Fruit fly (Drosophila melanogaster) ovary, adult (tissue): Measurements from ENCODE around the gene Vsx1.

Experiments used
- CG17801 ChIP-seq: fragments of 200-800 bp; optimal IDR thresholded peaks from 2 replicates; lab custom pipeline; 2019; ENCODE audit warnings: missing biosample characterization, mild to moderate bottlenecking, missing genetic modification characterization, moderate library complexity; ENCODE audit not compliant: partially characterized antibody

Gene Vsx1

dm6 chrX:5593868-5594267 is at the start of gene Vsx1:
Vsx1 (plus strand) TSS chrX:5594255.
- no peak for TF ChIP-seq CG17801 (GFP tag; lab: Kevin White, UChicago)

dm6 chrX:5552805-5553204 is 41.2 kb upstream of the Vsx1 start:
- no peak for TF ChIP-seq CG17801 (GFP tag; lab: Kevin White, UChicago)

dm6 chrX:5553664-5554063 is 40.4 kb upstream of the Vsx1 start:
- no peak for TF ChIP-seq CG17801 (GFP tag; lab: Kevin White, UChicago)

DNA sequence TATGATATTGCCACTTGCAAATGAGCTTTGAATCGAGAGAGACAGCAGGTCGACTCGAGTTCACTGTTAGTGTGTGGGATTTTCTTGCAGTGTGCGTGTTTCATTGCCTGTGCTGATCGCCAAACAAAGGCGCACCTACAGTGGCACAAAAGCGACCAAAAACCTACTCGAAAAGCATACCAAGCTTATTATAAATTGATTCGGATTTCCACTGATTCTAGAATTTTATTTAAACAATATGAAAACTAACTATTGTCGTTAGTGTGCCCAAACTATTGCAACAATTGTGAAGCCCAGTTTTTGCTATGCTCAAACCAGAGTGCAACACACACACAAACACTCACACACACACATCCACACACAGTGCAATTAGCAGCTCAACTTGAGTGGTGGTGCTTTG is 35.6 kb upstream of the Vsx1 start:
- TF ChIP-seq CG17801 (GFP tag; lab: Kevin White, UChicago), result no peak

- no peak for TF ChIP-seq CG17801 (GFP tag; lab: Kevin White, UChicago)
These were observed 34.7 kb upstream of the Vsx1 start for dm6 chrX:5559363-5559762.

DNA sequence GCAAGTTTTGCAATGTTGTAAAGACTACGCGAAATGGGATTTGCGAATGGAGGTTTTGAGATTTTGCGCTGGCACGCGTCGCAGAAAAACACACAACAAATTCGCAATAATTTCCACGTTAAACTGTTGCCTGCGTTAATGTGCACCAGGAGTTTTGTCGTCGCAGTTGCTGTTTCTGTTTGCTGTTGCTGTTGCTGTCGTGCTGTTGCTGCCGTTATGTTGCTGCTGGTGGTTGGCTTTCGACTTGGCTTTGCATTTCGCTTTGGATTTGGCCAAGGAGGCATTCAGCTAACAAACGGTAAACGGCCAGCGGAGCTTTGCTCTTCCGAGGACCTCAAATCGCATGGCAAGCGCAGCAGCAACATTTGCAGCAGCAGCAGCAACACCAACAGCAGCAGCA is 34.0 kb upstream of the Vsx1 start, which contains the start of gene Vsx2:
TSS of gene Vsx2 (minus strand) at position 101 of the 400 bp plus-strand sequence.
- TF ChIP-seq CG17801 (GFP tag; lab: Kevin White, UChicago), result no peak

- TF ChIP-seq CG17801 (GFP tag; lab: Kevin White, UChicago), result no peak
These were observed 33.6 kb upstream of the Vsx1 start for dm6 chrX:5560503-5560902.

dm6 chrX:5563396-5563795 is 30.7 kb upstream of the Vsx1 start:
- TF ChIP-seq CG17801 (GFP tag; lab: Kevin White, UChicago), result no peak

DNA sequence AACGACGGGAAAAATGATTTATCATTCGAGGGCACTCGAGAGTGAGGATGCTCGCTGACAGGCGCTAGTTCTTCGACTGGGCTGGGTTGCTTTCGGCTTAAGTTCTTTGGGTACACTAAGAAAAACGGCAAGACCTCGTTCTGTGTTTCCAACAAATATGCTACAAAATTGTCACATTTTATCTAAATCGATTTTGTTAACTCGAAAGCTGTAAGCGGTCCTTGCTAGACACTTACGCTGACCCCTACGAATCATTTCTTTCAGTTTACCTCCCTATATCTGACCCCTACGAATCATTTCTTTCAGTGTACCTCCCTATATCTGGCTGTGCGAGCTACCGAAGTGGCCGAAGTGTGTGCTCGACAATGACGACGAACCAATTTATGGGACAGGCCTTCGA is 30.1 kb upstream of the Vsx1 start:
- TF ChIP-seq CG17801 (GFP tag; lab: Kevin White, UChicago), result no peak

DNA sequence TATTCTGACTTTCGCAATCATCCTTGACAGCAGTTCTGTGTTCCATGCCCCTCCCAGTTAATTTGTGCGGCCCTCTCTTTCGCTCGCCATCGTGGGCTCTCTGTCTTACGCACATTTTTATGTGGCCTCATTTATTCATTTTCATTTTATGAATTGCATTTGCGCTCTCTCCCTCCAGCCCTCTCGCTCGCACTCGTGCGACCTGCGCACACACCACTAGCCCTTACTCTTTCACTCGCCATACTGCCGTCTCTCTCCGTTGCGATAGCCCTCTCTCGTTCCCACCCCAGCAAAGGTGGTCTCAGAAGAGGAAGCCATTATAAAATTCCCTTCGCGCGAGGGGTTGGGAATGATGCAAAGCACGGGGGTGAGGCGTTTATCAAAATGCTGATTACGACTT is 14.6 kb upstream of the Vsx1 start:
- TF ChIP-seq CG17801 (GFP tag; lab: Kevin White, UChicago), result no peak

- TF ChIP-seq CG17801 (GFP tag; lab: Kevin White, UChicago), result no peak
These were observed 7.0 kb upstream of the Vsx1 start for dm6 chrX:5587023-5587422.

DNA sequence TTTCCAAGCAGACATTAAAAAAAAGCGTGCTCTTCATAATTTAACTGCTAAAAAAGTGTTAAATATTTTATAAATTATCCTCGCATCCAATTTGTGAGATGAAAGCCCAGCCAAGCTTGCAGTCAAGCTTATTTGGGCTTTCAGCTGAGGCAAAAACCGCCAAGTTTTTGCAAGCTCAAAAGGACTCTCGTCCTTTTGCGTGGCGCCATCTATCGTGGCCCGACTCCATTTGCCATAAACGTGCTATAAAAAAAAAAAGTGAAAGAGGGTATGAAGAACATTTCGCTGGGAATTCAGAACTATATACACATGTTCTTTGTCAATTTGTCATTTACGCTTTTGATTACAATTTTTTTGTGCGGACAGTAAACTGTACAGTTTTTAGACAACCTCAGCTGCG is 5.6 kb upstream of the Vsx1 start:
- no peak for TF ChIP-seq CG17801 (GFP tag; lab: Kevin White, UChicago)

DNA sequence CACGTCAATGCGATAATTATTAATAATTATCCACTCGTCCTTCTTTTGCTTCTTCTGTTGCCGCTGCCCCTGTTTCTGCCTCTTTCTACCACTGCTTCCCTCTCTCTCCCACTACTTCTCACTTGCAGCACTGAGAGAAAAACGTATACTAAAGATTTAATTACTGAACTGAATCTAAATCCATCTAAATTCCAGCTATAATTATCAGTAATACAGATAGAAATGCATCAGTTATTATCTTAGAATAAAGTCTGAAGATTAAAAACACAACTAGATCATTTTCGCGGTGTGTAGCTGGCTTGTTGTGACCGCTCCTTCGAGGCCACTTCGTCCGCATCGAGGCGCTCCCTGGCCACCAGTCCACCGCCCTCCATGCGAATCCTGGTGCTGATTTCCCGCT is 4.1 kb upstream of the Vsx1 start:
- TF ChIP-seq CG17801 (GFP tag; lab: Kevin White, UChicago), result no peak

DNA sequence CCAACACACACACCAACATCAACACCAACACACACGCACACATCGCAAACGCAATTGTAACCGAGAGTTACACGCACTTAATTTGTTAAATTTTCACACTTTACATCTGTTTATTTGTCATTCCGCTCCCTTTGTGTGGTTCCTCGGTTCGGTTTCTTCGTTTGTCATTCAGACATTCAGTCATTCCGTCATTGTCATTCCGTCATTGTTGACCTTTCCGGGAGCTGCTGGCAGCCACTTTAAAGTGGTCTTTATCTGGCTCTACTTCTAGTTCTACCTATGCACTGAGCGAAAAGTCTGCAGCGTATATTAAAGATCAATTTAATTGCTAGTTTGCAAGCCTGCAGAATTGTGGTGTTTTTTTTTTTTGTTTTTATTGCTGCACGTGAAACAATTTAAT is 2.5 kb downstream of the Vsx1 start:
- TF ChIP-seq CG17801 (GFP tag; lab: Kevin White, UChicago), result no peak

- TF ChIP-seq CG17801 (GFP tag; lab: Kevin White, UChicago), result no peak
These were observed 8.3 kb downstream of the Vsx1 start for dm6 chrX:5602308-5602707.

dm6 chrX:5603009-5603408 is 9.0 kb downstream of the Vsx1 start:
- TF ChIP-seq CG17801 (GFP tag; lab: Kevin White, UChicago), result no peak

DNA sequence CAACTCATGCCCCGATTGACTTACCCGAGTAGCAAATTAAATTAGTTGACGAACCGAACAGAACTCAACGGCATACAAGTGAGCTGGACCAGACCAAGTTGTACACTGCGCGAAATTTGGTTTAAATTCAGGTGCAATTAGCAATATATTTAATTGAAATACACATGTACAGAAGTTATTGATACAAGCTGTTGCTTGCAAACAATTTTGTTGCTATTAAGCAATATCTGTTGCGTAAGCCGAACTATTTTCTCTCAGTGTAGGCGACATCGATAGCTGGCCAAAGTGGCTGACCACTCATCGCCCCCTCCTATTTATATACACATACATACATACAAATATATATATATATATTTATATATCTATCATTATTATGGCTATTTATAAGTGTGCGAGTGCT is 10.1 kb downstream of the Vsx1 start:
- TF ChIP-seq CG17801 (GFP tag; lab: Kevin White, UChicago), result no peak
